Fruit fly (Drosophila melanogaster) whole organism, pupa: ENCODE data around the gene CG42535.

ENCODE experiments used
- CG12605 ChIP-seq: fragments of 200-800 bp; sonication (Bioruptor generic); IDR thresholded peaks from 2 replicates; pipeline ENCODE4 v1.3.6; 2022; ENCODE audit warnings: missing biosample characterization, missing genetic modification characterization
- CG13204 ChIP-seq: fragments of 200-800 bp; sonication (Bioruptor generic); optimal IDR thresholded peaks from 2 replicates; lab custom pipeline; 2018; ENCODE audit warnings: missing biosample characterization, mild to moderate bottlenecking, missing genetic modification characterization, moderate library complexity
- CG15710 ChIP-seq: fragments of 200-800 bp; sonication (Bioruptor generic); optimal IDR thresholded peaks from 2 replicates; lab custom pipeline; 2018; ENCODE audit warnings: missing biosample characterization, mild to moderate bottlenecking, missing genetic modification characterization, moderate library complexity
- CG17806 ChIP-seq: fragments of 200-800 bp; sonication (Bioruptor generic); optimal IDR thresholded peaks from 2 replicates; lab custom pipeline; 2018; ENCODE audit warnings: missing biosample characterization, mild to moderate bottlenecking, missing genetic modification characterization, moderate library complexity
- CG34367 ChIP-seq: fragments of 200-800 bp; sonication (Bioruptor generic); optimal IDR thresholded peaks from 2 replicates; lab custom pipeline; 2018; ENCODE audit warnings: missing biosample characterization, mild to moderate bottlenecking, missing genetic modification characterization
- CG9948 ChIP-seq: fragments of 200-800 bp; sonication (Bioruptor generic); optimal IDR thresholded peaks from 2 replicates; lab custom pipeline; 2018; ENCODE audit warnings: missing biosample characterization, mild to moderate bottlenecking, missing genetic modification characterization, moderate library complexity
- D1 ChIP-seq: fragments of 200-800 bp; sonication (Bioruptor generic); optimal IDR thresholded peaks from 2 replicates; lab custom pipeline; 2018; ENCODE audit warnings: missing biosample characterization, mild to moderate bottlenecking, missing genetic modification characterization, moderate library complexity
- Ets98B ChIP-seq: fragments of 200-800 bp; sonication (Bioruptor generic); IDR thresholded peaks from 2 replicates; pipeline ENCODE4 v1.3.6; 2022; ENCODE audit warnings: missing biosample characterization, missing genetic modification characterization
- Snoo ChIP-seq: fragments of 200-800 bp; sonication (Bioruptor generic); optimal IDR thresholded peaks from 3 replicates; lab custom pipeline; 2017; ENCODE audit warnings: missing biosample characterization, mild to moderate bottlenecking, missing genetic modification characterization, inconsistent platforms
- fd96Ca ChIP-seq: fragments of 200-800 bp; sonication (Bioruptor generic); IDR thresholded peaks from 3 replicates; pipeline ENCODE4 v1.3.6; 2022; ENCODE audit warnings: missing biosample characterization, missing genetic modification characterization
- gl ChIP-seq: fragments of 200-800 bp; sonication (Bioruptor generic); optimal IDR thresholded peaks from 2 replicates; lab custom pipeline; 2018; ENCODE audit warnings: missing biosample characterization, mild to moderate bottlenecking, missing genetic modification characterization
- rn ChIP-seq: fragments of 200-800 bp; sonication (Bioruptor generic); IDR thresholded peaks from 2 replicates; pipeline ENCODE4 v1.3.6; 2022; ENCODE audit warnings: missing biosample characterization, missing genetic modification characterization

DNA sequence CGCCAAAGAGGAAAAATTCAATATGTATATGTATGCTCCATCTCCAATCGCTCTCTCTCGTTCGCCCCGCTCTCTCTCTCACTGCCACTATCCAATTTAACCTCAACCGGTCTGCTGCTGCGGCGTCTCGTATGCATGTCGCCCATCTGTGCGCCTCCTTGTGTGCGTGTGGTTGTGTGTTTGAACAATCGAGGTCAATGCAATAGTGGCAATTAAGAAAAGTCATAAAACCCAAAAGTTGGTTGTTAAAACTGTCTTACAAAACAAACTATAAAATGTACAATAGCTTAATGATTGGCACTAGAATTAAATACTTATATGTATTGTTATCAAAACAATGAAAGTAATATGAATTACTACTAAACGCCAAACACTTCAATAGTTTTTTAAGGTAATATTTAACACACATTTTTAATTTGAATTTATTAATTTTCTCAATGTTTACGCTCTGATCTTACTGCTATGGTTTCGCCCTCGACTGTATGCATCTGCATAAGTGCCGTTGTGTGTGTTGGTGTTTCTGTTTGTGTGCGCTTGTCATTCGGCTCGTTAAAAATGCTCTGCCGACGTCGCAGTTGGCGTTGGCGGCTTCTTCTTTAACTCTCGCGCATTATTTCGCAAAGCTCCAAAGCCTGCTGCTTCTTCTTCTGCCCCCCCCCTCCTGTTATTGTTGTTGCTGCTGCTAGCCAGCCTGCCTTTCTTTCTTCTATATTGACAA, 34.9 kb upstream of the CG42535 start:
- peak; percentile 99 for TF ChIP-seq CG9948 (tag; lab: Kevin White, UChicago)
- peak; percentile 99 for TF ChIP-seq CG17806
- peak; percentile 93 for TF ChIP-seq rn (GFP tag; lab: Robert Waterston, UW)
- peak; percentile 79 for TF ChIP-seq fd96Ca (GFP tag; lab: Robert Waterston, UW)
- peak; percentile 98 for TF ChIP-seq D1 (tag; lab: Kevin White, UChicago)
- TF ChIP-seq CG12605 (GFP tag; lab: Robert Waterston, UW): peak; percentile 94
- peak; percentile 91 for TF ChIP-seq Ets98B
- peak; percentile 98 for TF ChIP-seq CG34367 (tag; lab: Kevin White, UChicago)
- TF ChIP-seq CG13204 (GFP tag; lab: Kevin White, UChicago): peak; percentile 96
- peak; percentile 99 for TF ChIP-seq CG15710 (tag; lab: Kevin White, UChicago)
- TF ChIP-seq gl: peak; percentile 97
- TF ChIP-seq Snoo: peak; percentile 98
